Fruit fly (Drosophila melanogaster) whole organism, embryonic: ENCODE results near the gene IKKepsilon.

ENCODE experiments used
- Abd-B ChIP-seq: fragments of 200-800 bp; sonication (Bioruptor generic); optimal IDR thresholded peaks from 2 replicates; lab custom pipeline; 2018; ENCODE audit warnings: missing biosample characterization, mild to moderate bottlenecking, missing genetic modification characterization, moderate library complexity
- Atf-2 ChIP-seq: fragments of 200-800 bp; sonication (Bioruptor generic); optimal IDR thresholded peaks from 2 replicates; lab custom pipeline; 2016; ENCODE audit warnings: missing biosample characterization, missing genetic modification characterization
- CG10147 ChIP-seq: fragments of 200-800 bp; sonication (Bioruptor generic); optimal IDR thresholded peaks from 2 replicates; lab custom pipeline; 2019; ENCODE audit warnings: missing biosample characterization, mild to moderate bottlenecking, missing genetic modification characterization, moderate library complexity
- CG10366 ChIP-seq: fragments of 200-800 bp; sonication (Bioruptor generic); IDR thresholded peaks from 2 replicates; pipeline ENCODE4 v1.3.6; 2022; ENCODE audit warnings: missing biosample characterization, missing genetic modification characterization
- CG12155 ChIP-seq: fragments of 200-800 bp; sonication (Bioruptor generic); optimal IDR thresholded peaks from 3 replicates; lab custom pipeline; 2016; ENCODE audit warnings: missing biosample characterization, missing genetic modification characterization
- CG12299 ChIP-seq: fragments of 200-800 bp; sonication (Bioruptor generic); optimal IDR thresholded peaks from 2 replicates; lab custom pipeline; 2018; ENCODE audit warnings: missing biosample characterization, mild to moderate bottlenecking, missing genetic modification characterization
- CG12942 ChIP-seq: fragments of 200-800 bp; sonication (Bioruptor generic); optimal IDR thresholded peaks from 3 replicates; lab custom pipeline; 2016; ENCODE audit warnings: missing biosample characterization, missing genetic modification characterization
- CG13775 ChIP-seq: fragments of 200-800 bp; sonication (Bioruptor generic); optimal IDR thresholded peaks from 3 replicates; lab custom pipeline; 2017; ENCODE audit warnings: missing biosample characterization, mild to moderate bottlenecking, missing genetic modification characterization
- CG14441 ChIP-seq: fragments of 200-800 bp; sonication (Bioruptor generic); IDR thresholded peaks from 2 replicates; pipeline ENCODE4 v1.3.6; 2022; ENCODE audit warnings: missing biosample characterization, missing genetic modification characterization
- CG15514 ChIP-seq: fragments of 200-800 bp; sonication (Bioruptor generic); optimal IDR thresholded peaks from 3 replicates; lab custom pipeline; 2017; ENCODE audit warnings: missing biosample characterization, missing genetic modification characterization, mild to moderate bottlenecking, moderate library complexity, missing genetic modification reagents
- CG15696 ChIP-seq: fragments of 200-800 bp; sonication (Bioruptor generic); optimal IDR thresholded peaks from 2 replicates; lab custom pipeline; 2019; ENCODE audit warnings: missing biosample characterization, mild to moderate bottlenecking, missing genetic modification characterization, moderate library complexity
- CG1602 ChIP-seq: fragments of 200-800 bp; sonication (Bioruptor generic); optimal IDR thresholded peaks from 3 replicates; lab custom pipeline; 2016; ENCODE audit warnings: missing biosample characterization, missing genetic modification characterization
- CG1603 ChIP-seq: fragments of 200-800 bp; sonication (Bioruptor generic); optimal IDR thresholded peaks from 2 replicates; lab custom pipeline; 2019; ENCODE audit warnings: missing biosample characterization, mild to moderate bottlenecking, missing genetic modification characterization, moderate library complexity
- CG17829 ChIP-seq: fragments of 200-800 bp; optimal IDR thresholded peaks from 2 replicates; lab custom pipeline; 2019; ENCODE audit warnings: missing biosample characterization, mild to moderate bottlenecking, missing genetic modification characterization, moderate library complexity
- CG1792 ChIP-seq: fragments of 200-800 bp; sonication (Bioruptor generic); optimal IDR thresholded peaks from 2 replicates; lab custom pipeline; 2016; ENCODE audit warnings: missing biosample characterization, missing genetic modification characterization
- CG2678 ChIP-seq: fragments of 200-800 bp; sonication (Bioruptor generic); optimal IDR thresholded peaks from 3 replicates; lab custom pipeline; 2019; ENCODE audit warnings: missing biosample characterization, mild to moderate bottlenecking, missing genetic modification characterization, moderate library complexity
- CG2712 ChIP-seq: fragments of 200-800 bp; optimal IDR thresholded peaks from 3 replicates; lab custom pipeline; 2019; ENCODE audit warnings: missing biosample characterization, mild to moderate bottlenecking, missing genetic modification characterization, moderate library complexity
- CG30431 ChIP-seq: fragments of 200-800 bp; sonication (Bioruptor generic); optimal IDR thresholded peaks from 2 replicates; lab custom pipeline; 2017; ENCODE audit warnings: missing biosample characterization, missing genetic modification characterization
- CG31224 ChIP-seq: fragments of 200-800 bp; sonication (Bioruptor generic); IDR thresholded peaks from 2 replicates; pipeline ENCODE4 v1.3.6; 2022; ENCODE audit warnings: missing biosample characterization, missing genetic modification characterization
- CG33557 ChIP-seq: fragments of 200-800 bp; sonication (Bioruptor generic); optimal IDR thresholded peaks from 2 replicates; lab custom pipeline; 2019; ENCODE audit warnings: missing biosample characterization, mild to moderate bottlenecking, missing genetic modification characterization, moderate library complexity
- CG4328 ChIP-seq: fragments of 200-800 bp; sonication (Bioruptor generic); optimal IDR thresholded peaks from 3 replicates; lab custom pipeline; 2017; ENCODE audit warnings: missing biosample characterization, missing genetic modification reagents, missing genetic modification characterization
- CG4404 ChIP-seq: fragments of 200-800 bp; sonication (Bioruptor generic); IDR thresholded peaks from 2 replicates; pipeline ENCODE4 v1.3.6; 2022; ENCODE audit warnings: missing biosample characterization, missing genetic modification characterization
- CG6689 ChIP-seq: fragments of 200-800 bp; sonication (Bioruptor generic); IDR thresholded peaks from 2 replicates; pipeline ENCODE4 v1.3.6; 2022; ENCODE audit warnings: missing biosample characterization, missing genetic modification characterization
- CG7963 ChIP-seq: fragments of 200-800 bp; sonication (Bioruptor generic); IDR thresholded peaks from 3 replicates; pipeline ENCODE4 v1.3.6; 2022; ENCODE audit warnings: missing biosample characterization, missing genetic modification characterization; ENCODE audit not compliant: partially characterized antibody
- CG8765 ChIP-seq: fragments of 200-800 bp; sonication (Bioruptor generic); IDR thresholded peaks from 2 replicates; pipeline ENCODE4 v1.3.6; 2022; ENCODE audit warnings: missing biosample characterization, missing genetic modification characterization
- CrebB ChIP-seq: fragments of 200-800 bp; sonication (Bioruptor generic); optimal IDR thresholded peaks from 3 replicates; lab custom pipeline; 2018; ENCODE audit warnings: missing biosample characterization, mild to moderate bottlenecking, missing genetic modification characterization
- Mrtf ChIP-seq: fragments of 200-800 bp; sonication (Bioruptor generic); IDR thresholded peaks from 3 replicates; pipeline ENCODE4 v1.3.6; 2022; ENCODE audit warnings: missing biosample characterization, missing genetic modification characterization
- Neu2 ChIP-seq: fragments of 200-800 bp; sonication (Bioruptor generic); optimal IDR thresholded peaks from 3 replicates; lab custom pipeline; 2016; ENCODE audit warnings: missing biosample characterization, missing genetic modification characterization, borderline replicate concordance
- Nf-YB ChIP-seq: fragments of 200-800 bp; sonication (Bioruptor generic); optimal IDR thresholded peaks from 3 replicates; lab custom pipeline; 2019; ENCODE audit warnings: missing biosample characterization, mild to moderate bottlenecking, missing genetic modification characterization, moderate library complexity
- Opbp ChIP-seq: fragments of 200-800 bp; sonication (Bioruptor generic); IDR thresholded peaks from 3 replicates; pipeline ENCODE4 v1.3.6; 2022; ENCODE audit warnings: missing biosample characterization, missing genetic modification characterization; ENCODE audit not compliant: partially characterized antibody
- Pdp1 ChIP-seq, 2 experiments: fragments of 200-800 bp; sonication (Bioruptor generic); optimal IDR thresholded peaks; 3 replicates each; lab custom pipeline; 2016; ENCODE audit warnings: missing biosample characterization in 2 of 2, missing genetic modification characterization in 2 of 2, mild to moderate bottlenecking in 1 of 2, moderate library complexity in 1 of 2
- Ptx1 ChIP-seq: fragments of 200-800 bp; sonication (Bioruptor generic); IDR thresholded peaks from 2 replicates; pipeline ENCODE4 v1.3.6; 2022; ENCODE audit warnings: missing biosample characterization, missing genetic modification characterization
- Stat92E ChIP-seq, 3 experiments: fragments of >200 bp in 2 of 3; fragments of 200-800 bp in 1 of 3; sonication (Bioruptor generic) in 1 of 3; optimal IDR thresholded peaks; 2 replicates each; lab custom pipeline; 2017 to 2019; ENCODE audit warnings: missing biosample characterization in 3 of 3, missing genetic modification characterization in 3 of 3, mild to moderate bottlenecking in 1 of 3, moderate library complexity in 1 of 3
- Trl ChIP-seq, 3 experiments: fragments of >200 bp in 2 of 3; fragments of 200-800 bp in 1 of 3; sonication (Bioruptor generic) in 1 of 3; optimal IDR thresholded peaks; 2 replicates in 1 of 3; 3 replicates in 2 of 3; lab custom pipeline; 2016 to 2017; ENCODE audit warnings: missing biosample characterization in 1 of 3, missing genetic modification characterization in 1 of 3
- amos ChIP-seq: fragments of 200-800 bp; sonication (Bioruptor generic); IDR thresholded peaks from 2 replicates; pipeline ENCODE4 v1.3.6; 2022; ENCODE audit warnings: missing biosample characterization, missing genetic modification characterization; ENCODE audit not compliant: partially characterized antibody
- aop ChIP-seq: fragments of 200-800 bp; sonication (Bioruptor generic); IDR thresholded peaks from 2 replicates; pipeline ENCODE4 v1.3.6; 2022; ENCODE audit warnings: missing biosample characterization, missing genetic modification characterization
- cato ChIP-seq: fragments of 200-800 bp; sonication (Bioruptor generic); optimal IDR thresholded peaks from 2 replicates; lab custom pipeline; 2016; ENCODE audit warnings: missing biosample characterization, missing genetic modification characterization, borderline replicate concordance
- crp ChIP-seq, 2 experiments: fragments of 200-800 bp; sonication (Bioruptor generic); optimal IDR thresholded peaks; 2 replicates in 1 of 2; 3 replicates in 1 of 2; lab custom pipeline; 2017; ENCODE audit warnings: missing biosample characterization in 2 of 2, missing genetic modification characterization in 2 of 2, mild to moderate bottlenecking in 1 of 2, moderate library complexity in 1 of 2
- ewg ChIP-seq: fragments of 200-800 bp; sonication (Bioruptor generic); optimal IDR thresholded peaks from 3 replicates; lab custom pipeline; 2017; ENCODE audit warnings: mild to moderate bottlenecking, missing biosample characterization, missing genetic modification reagents, missing genetic modification characterization
- fd64A ChIP-seq: fragments of 200-800 bp; sonication (Bioruptor generic); optimal IDR thresholded peaks from 3 replicates; lab custom pipeline; 2018; ENCODE audit warnings: missing biosample characterization, mild to moderate bottlenecking, missing genetic modification characterization
- fu2 ChIP-seq: fragments of 200-800 bp; sonication (Bioruptor generic); optimal IDR thresholded peaks from 2 replicates; lab custom pipeline; 2016; ENCODE audit warnings: missing biosample characterization, missing genetic modification characterization
- lov ChIP-seq, 2 experiments: fragments of 200-800 bp in 1 of 2; fragments of >200 bp in 1 of 2; sonication (Bioruptor generic) in 1 of 2; IDR thresholded peaks in 1 of 2; optimal IDR thresholded peaks in 1 of 2; 2 replicates in 1 of 2; 3 replicates in 1 of 2; pipeline versions ENCODE4 v1.3.6 to Lab custom; 2017 to 2022; ENCODE audit warnings: missing biosample characterization in 1 of 2, missing genetic modification characterization in 1 of 2
- pb ChIP-seq: fragments of 200-800 bp; sonication (Bioruptor generic); optimal IDR thresholded peaks from 3 replicates; lab custom pipeline; 2016; ENCODE audit warnings: missing biosample characterization, missing genetic modification characterization
- sisA ChIP-seq: fragments of 200-800 bp; sonication (Bioruptor generic); IDR thresholded peaks from 2 replicates; pipeline ENCODE4 v1.3.6; 2022; ENCODE audit warnings: missing biosample characterization, missing genetic modification characterization
- ssp ChIP-seq: fragments of 200-800 bp; sonication (Bioruptor generic); IDR thresholded peaks from 2 replicates; pipeline ENCODE4 v1.3.6; 2022; ENCODE audit warnings: missing biosample characterization, missing genetic modification characterization
- tin ChIP-seq: fragments of 200-800 bp; sonication (Bioruptor generic); optimal IDR thresholded peaks from 3 replicates; lab custom pipeline; 2016; ENCODE audit warnings: missing biosample characterization, missing genetic modification characterization
- trh ChIP-seq: fragments of 200-800 bp; sonication (Bioruptor generic); optimal IDR thresholded peaks from 2 replicates; lab custom pipeline; 2016; ENCODE audit warnings: missing biosample characterization, missing genetic modification characterization
- z ChIP-seq: fragments of 200-800 bp; sonication (Bioruptor generic); IDR thresholded peaks from 3 replicates; pipeline ENCODE4 v1.3.6; 2022; ENCODE audit warnings: missing biosample characterization, missing genetic modification characterization
- zfh1 ChIP-seq: fragments of 200-800 bp; sonication (Bioruptor generic); IDR thresholded peaks from 3 replicates; pipeline ENCODE4 v1.3.6; 2022; ENCODE audit warnings: missing biosample characterization, missing genetic modification characterization

The IKKepsilon gene

DNA sequence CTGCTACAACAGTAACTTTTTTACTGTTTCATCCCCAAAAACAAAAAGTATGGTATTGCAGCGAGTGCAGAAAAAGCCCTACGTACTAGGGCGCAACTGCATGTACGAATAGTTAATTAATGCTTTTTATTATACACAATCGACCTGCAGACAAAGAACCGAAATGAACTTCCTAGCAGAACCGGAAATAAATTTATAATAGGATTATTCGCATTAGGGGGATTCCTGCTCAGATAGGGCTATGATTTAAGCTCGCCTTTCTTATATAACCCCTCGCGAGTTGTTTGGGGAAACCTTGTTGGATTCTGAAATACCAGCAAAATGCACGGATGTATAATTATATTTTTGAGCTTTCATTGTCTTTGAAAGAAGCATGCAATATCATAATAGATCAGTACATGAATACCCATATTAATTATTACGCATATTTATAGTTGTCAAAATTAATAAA lies 5.8 kb downstream of the IKKepsilon start, which contains the start of gene Cen (continued):
- TF ChIP-seq Trl (optimal IDR thresholded peaks at IDR 0.05; lab: Kevin White, UChicago) (no peak), Trl (GFP tag; optimal IDR thresholded peaks at IDR 0.05; lab: Kevin White, UChicago) (peak; percentile 32), CG10366 (GFP tag; lab: Robert Waterston, UW) (peak; percentile 47), fd64A (no peak), Pdp1 (GFP tag; optimal IDR thresholded peaks at IDR 0.05; lab: Kevin White, UChicago) (peak; percentile 42 to 95), CG4404 (GFP tag; lab: Robert Waterston, UW) (no peak), CG31224 (GFP tag; lab: Robert Waterston, UW) (no peak), CG30431 (GFP tag; lab: Kevin White, UChicago) (peak; percentile 13), CrebB (no peak), Abd-B (GFP tag; lab: Kevin White, UChicago) (no peak), z (GFP tag; lab: Robert Waterston, UW) (no peak), CG2712 (tag; lab: Kevin White, UChicago) (no peak), CG1602 (GFP tag; lab: Kevin White, UChicago) (peak; percentile 30), trh (GFP tag; lab: Kevin White, UChicago) (no peak), CG12942 (no peak), tin (GFP tag; lab: Kevin White, UChicago) (peak; percentile 14), amos (GFP tag; lab: Robert Waterston, UW) (no peak), CG12155 (GFP tag; lab: Kevin White, UChicago) (peak; percentile 26), crp (GFP tag; optimal IDR thresholded peaks at IDR 0.05; lab: Kevin White, UChicago) (no peak), Mrtf (GFP tag; lab: Robert Waterston, UW) (no peak; the same call in 2 of the 3 replicates), lov (optimal IDR thresholded peaks at IDR 0.05; lab: Kevin White, UChicago) (no peak), lov (GFP tag; IDR thresholded peaks at IDR 0.05; lab: Robert Waterston, UW) (no peak), Nf-YB (GFP tag; lab: Kevin White, UChicago) (no peak), cato (GFP tag; lab: Kevin White, UChicago) (peak; percentile 13), CG10147 (GFP tag; lab: Kevin White, UChicago) (no peak), CG4328 (GFP tag; lab: Kevin White, UChicago) (no peak), ewg (GFP tag; lab: Kevin White, UChicago) (no peak), CG12299 (tag; lab: Kevin White, UChicago) (no peak), CG15696 (tag; lab: Kevin White, UChicago) (no peak), CG2678 (tag; lab: Kevin White, UChicago) (no peak), CG14441 (no peak), CG13775 (GFP tag; lab: Kevin White, UChicago) (peak; percentile 61), CG6689 (GFP tag; lab: Robert Waterston, UW) (no peak), Atf-2 (GFP tag; lab: Kevin White, UChicago) (no peak), fu2 (no peak), CG1603 (tag; lab: Kevin White, UChicago) (peak; percentile 75), zfh1 (GFP tag; lab: Robert Waterston, UW) (peak; percentile 41; the same call in 1 of the 3 replicates), aop (GFP tag; lab: Robert Waterston, UW) (no peak), sisA (GFP tag; lab: Robert Waterston, UW) (no peak), Stat92E (GFP tag; optimal IDR thresholded peaks at IDR 0.05; lab: Kevin White, UChicago) (no peak), CG15514 (GFP tag; lab: Kevin White, UChicago) (peak; percentile 47), Ptx1 (peak; percentile 56; the same call in 1 of the 2 replicates), Neu2 (GFP tag; lab: Kevin White, UChicago) (no peak), CG8765 (GFP tag; lab: Robert Waterston, UW) (peak; percentile 15; the same call in 1 of the 2 replicates), pb (GFP tag; lab: Kevin White, UChicago) (no peak), CG1792 (GFP tag; lab: Kevin White, UChicago) (no peak), Opbp (GFP tag; lab: Robert Waterston, UW) (no peak), CG33557 (GFP tag; lab: Kevin White, UChicago) (no peak), CG7963 (GFP tag; lab: Robert Waterston, UW) (no peak), CG17829 (no peak), ssp (peak; percentile 36; the same call in 1 of the 2 replicates)
